Worm (Caenorhabditis elegans): ENCODE data around the gene brap-2.
A peak's percentile ranks its signal among the peaks of the same experiment; 100 is the strongest.

ce11 chrII:5426054-5426453, 33.1 kb upstream of the brap-2 start:
- TF ChIP-seq zag-1 (tag; optimal IDR thresholded peaks at IDR 0.05) = no peak
- no peak for TF ChIP-seq dmd-4 (tag; optimal IDR thresholded peaks at IDR 0.05)
- peak; percentile 79 for TF ChIP-seq C34F6.9 (tag; optimal IDR thresholded peaks at IDR 0.05)
- no peak for TF ChIP-seq Y55F3AM.14 (GFP tag; optimal IDR thresholded peaks at IDR 0.05)
- peak; percentile 28 for TF ChIP-seq ama-1 (optimal IDR thresholded peaks at IDR 0.05)
- no peak for TF ChIP-seq unc-39 (tag; optimal IDR thresholded peaks at IDR 0.05)
- TF ChIP-seq ceh-82 (tag; optimal IDR thresholded peaks at IDR 0.05) = no peak
- no peak for TF ChIP-seq unc-62 (GFP tag; optimal IDR thresholded peaks at IDR 0.05)
- TF ChIP-seq nhr-25 (tag; optimal IDR thresholded peaks at IDR 0.05) = peak; percentile 69
- no peak for TF ChIP-seq lin-39 (tag; optimal IDR thresholded peaks at IDR 0.05)
- TF ChIP-seq nhr-11 (tag; optimal IDR thresholded peaks at IDR 0.05) = no peak
- no peak for TF ChIP-seq lin-13 (GFP tag; optimal IDR thresholded peaks at IDR 0.05)
- no peak for TF ChIP-seq nhr-12 (tag; optimal IDR thresholded peaks at IDR 0.05)

Measured in whole organism, L2 larva.